Worm (Caenorhabditis elegans) whole organism, midembryonic: ENCODE data around the gene srr-9.
"Not testable (repeated sequence)": the region's sequence is repeated elsewhere in the genome, so short reads cannot be mapped to it uniquely, and the experiment has no call there.

Source experiments
- T22C8.4 ChIP-seq: fragments of 200-800 bp; sonication (Bioruptor generic); IDR thresholded peaks from 2 replicates; pipeline ENCODE4 v1.3.6; 2022; ENCODE audit warnings: missing genetic modification characterization, missing compliant biosample characterization
- cog-1 ChIP-seq: sonication (generic microtip); optimal IDR thresholded peaks from 2 replicates; lab custom pipeline; 2016; ENCODE audit warnings: missing genetic modification characterization, missing compliant biosample characterization
- flt-1 ChIP-seq: fragments of 200-800 bp; sonication (Bioruptor generic); IDR thresholded peaks from 2 replicates; pipeline ENCODE4 v1.3.6; 2022; ENCODE audit warnings: missing genetic modification characterization, missing compliant biosample characterization
- klf-2 ChIP-seq: fragments of 200-800 bp; sonication (Bioruptor generic); conservative IDR thresholded peaks from 2 replicates; pipeline ENCODE4 v1.3.6; 2022; ENCODE audit warnings: missing genetic modification reagents, missing genetic modification characterization, missing compliant biosample characterization
- med-1 ChIP-seq: sonication (generic microtip); optimal IDR thresholded peaks from 2 replicates; lab custom pipeline; 2017; ENCODE audit warnings: missing genetic modification characterization, mild to moderate bottlenecking, missing compliant biosample characterization, antibody characterized with exemption, missing genetic modification reagents; ENCODE audit not compliant: insufficient read depth
- ref-1 ChIP-seq: fragments of 200-800 bp; sonication (Bioruptor generic); conservative IDR thresholded peaks from 2 replicates; pipeline ENCODE4 v1.3.6; 2022; ENCODE audit warnings: missing genetic modification reagents, missing genetic modification characterization, missing compliant biosample characterization
- tab-1 ChIP-seq: fragments of 200-800 bp; sonication (Bioruptor generic); IDR thresholded peaks from 2 replicates; pipeline ENCODE4 v1.3.6; 2022; ENCODE audit warnings: missing genetic modification characterization, missing compliant biosample characterization
- ztf-23 ChIP-seq: fragments of 200-800 bp; sonication (Bioruptor generic); IDR thresholded peaks from 2 replicates; pipeline ENCODE4 v1.3.6; 2022; ENCODE audit warnings: missing genetic modification reagents, missing genetic modification characterization, missing compliant biosample characterization
- ztf-29 ChIP-seq: fragments of 200-800 bp; sonication (Bioruptor generic); IDR thresholded peaks from 2 replicates; pipeline ENCODE4 v1.3.6; 2022; ENCODE audit warnings: missing genetic modification reagents, missing genetic modification characterization, missing compliant biosample characterization

Gene srr-9

ce11 chrV:7737710-7738109 lies at the start of gene srr-9:
TSS of gene srr-9 (plus strand) at chrV:7738010.
- TF ChIP-seq flt-1 (no peak), klf-2 (GFP tag; lab: Robert Waterston, UW) (no peak), ztf-23 (GFP tag; lab: Robert Waterston, UW) (no peak), cog-1 (no peak), med-1 (GFP tag; lab: Kevin White, UChicago) (no peak)

ce11 chrV:7689888-7690287 lies 47.9 kb upstream of the srr-9 start, which contains the start of gene C12D5.9:
TSS of gene C12D5.9 (minus strand) at chrV:7689988.
- TF ChIP-seq ztf-23 (GFP tag; lab: Robert Waterston, UW) (no peak), flt-1 (no peak), cog-1 (no peak), tab-1 (GFP tag; lab: Robert Waterston, UW) (no peak), ztf-29 (GFP tag; lab: Robert Waterston, UW) (no peak), klf-2 (GFP tag; lab: Robert Waterston, UW) (no peak), med-1 (GFP tag; lab: Kevin White, UChicago) (no peak), ref-1 (GFP tag; lab: Robert Waterston, UW) (no peak), T22C8.4 (GFP tag; lab: Robert Waterston, UW) (no peak)

ce11 chrV:7690637-7691036 lies 47.2 kb upstream of the srr-9 start:
- no peak for TF ChIP-seq ztf-23 (GFP tag; lab: Robert Waterston, UW)
- TF ChIP-seq tab-1 (GFP tag; lab: Robert Waterston, UW): no peak
- no peak for TF ChIP-seq ztf-29 (GFP tag; lab: Robert Waterston, UW)
- TF ChIP-seq cog-1: no peak
- no peak for TF ChIP-seq ref-1 (GFP tag; lab: Robert Waterston, UW)
- no peak for TF ChIP-seq klf-2 (GFP tag; lab: Robert Waterston, UW)
- TF ChIP-seq med-1 (GFP tag; lab: Kevin White, UChicago): no peak

ce11 chrV:7693394-7693793 lies 44.4 kb upstream of the srr-9 start, which contains the start of gene C12D5.10:
TSS of gene C12D5.10 (minus strand) at chrV:7693494.
- no peak for TF ChIP-seq med-1 (GFP tag; lab: Kevin White, UChicago)
- TF ChIP-seq flt-1: no peak
- no peak for TF ChIP-seq cog-1

DNA sequence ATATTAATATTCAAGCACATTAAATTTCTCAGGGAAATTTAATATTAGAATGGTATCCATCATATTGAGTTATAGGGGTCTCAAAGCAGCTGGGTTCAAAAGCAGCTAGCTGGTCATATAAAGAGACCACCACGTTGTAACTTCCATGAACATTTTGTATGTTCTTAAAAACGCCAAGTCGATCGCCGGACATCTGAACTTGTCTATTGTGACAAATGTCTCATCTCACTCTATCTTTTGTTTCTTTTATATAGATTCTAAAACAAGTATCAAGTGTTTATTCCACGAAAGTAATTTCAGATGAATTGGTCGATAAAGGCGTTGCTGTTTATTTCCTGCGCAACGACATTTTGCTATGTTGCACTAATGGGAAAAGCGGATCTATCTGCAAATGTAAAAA lies 41.0 kb upstream of the srr-9 start, which contains the start of gene ZK105.3:
TSS of gene ZK105.3 (plus strand) at position 301 of the 400 bp plus-strand sequence.
- TF ChIP-seq T22C8.4 (GFP tag; lab: Robert Waterston, UW): no peak
- TF ChIP-seq med-1 (GFP tag; lab: Kevin White, UChicago): no peak
- no peak for TF ChIP-seq flt-1
- no peak for TF ChIP-seq tab-1 (GFP tag; lab: Robert Waterston, UW)
- TF ChIP-seq klf-2 (GFP tag; lab: Robert Waterston, UW): no peak
- TF ChIP-seq ztf-29 (GFP tag; lab: Robert Waterston, UW): no peak
- no peak for TF ChIP-seq cog-1
- TF ChIP-seq ztf-23 (GFP tag; lab: Robert Waterston, UW): no peak

DNA sequence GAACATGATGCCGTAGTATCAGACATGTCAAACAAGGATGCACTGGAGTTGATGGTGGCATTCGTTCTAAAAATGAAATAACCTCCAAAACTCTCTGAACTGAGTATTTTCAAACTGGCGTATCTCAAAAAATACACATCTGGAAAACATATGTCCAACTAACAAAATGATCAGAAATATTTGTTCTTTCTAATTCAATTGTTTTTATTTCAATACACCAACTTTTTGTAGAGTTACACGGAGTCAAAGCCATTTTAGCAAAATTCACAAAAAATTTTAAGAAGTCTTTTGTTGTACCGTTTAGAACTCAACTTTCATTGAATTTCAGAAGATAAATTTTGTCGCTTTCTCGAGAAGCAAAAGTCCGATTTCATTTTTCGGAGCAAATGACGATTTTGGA lies 34.3 kb upstream of the srr-9 start, which contains the start of gene srsx-40:
TSS of gene srsx-40 (minus strand) at position 101 of the 400 bp plus-strand sequence.
- not testable (repeated sequence) for TF ChIP-seq ref-1 (GFP tag; lab: Robert Waterston, UW); med-1 (GFP tag; lab: Kevin White, UChicago); ztf-29 (GFP tag; lab: Robert Waterston, UW)

DNA sequence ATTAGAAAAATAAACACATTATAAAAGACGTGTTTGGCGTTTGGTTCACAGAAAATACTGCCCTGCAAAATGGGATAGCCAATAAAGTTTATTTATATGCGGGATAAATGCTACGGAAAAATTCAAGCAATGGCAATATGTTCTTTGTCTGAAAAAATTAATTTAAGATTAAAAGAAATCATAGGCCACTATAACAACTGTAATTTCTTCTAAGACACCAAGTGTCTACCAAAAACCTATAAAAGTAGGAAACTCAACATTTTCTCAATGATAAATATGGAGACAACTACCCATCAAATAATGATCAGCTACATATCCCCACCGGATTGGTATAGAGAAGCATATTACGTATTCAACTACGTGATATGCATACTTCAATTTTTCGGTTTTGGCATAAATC lies 32.5 kb upstream of the srr-9 start, which contains the start of gene srw-3:
TSS of gene srw-3 (plus strand) at position 301 of the 400 bp plus-strand sequence.
- no peak for TF ChIP-seq T22C8.4 (GFP tag; lab: Robert Waterston, UW)
- TF ChIP-seq med-1 (GFP tag; lab: Kevin White, UChicago): no peak
- no peak for TF ChIP-seq tab-1 (GFP tag; lab: Robert Waterston, UW)
- TF ChIP-seq klf-2 (GFP tag; lab: Robert Waterston, UW): no peak
- no peak for TF ChIP-seq ztf-23 (GFP tag; lab: Robert Waterston, UW)
- no peak for TF ChIP-seq flt-1
- no peak for TF ChIP-seq ref-1 (GFP tag; lab: Robert Waterston, UW)

ce11 chrV:7708525-7708924 lies 29.3 kb upstream of the srr-9 start, which contains the start of gene ZK105.11:
TSS of gene ZK105.11 (minus strand) at chrV:7708625.
- TF ChIP-seq ref-1 (GFP tag; lab: Robert Waterston, UW): no peak

DNA sequence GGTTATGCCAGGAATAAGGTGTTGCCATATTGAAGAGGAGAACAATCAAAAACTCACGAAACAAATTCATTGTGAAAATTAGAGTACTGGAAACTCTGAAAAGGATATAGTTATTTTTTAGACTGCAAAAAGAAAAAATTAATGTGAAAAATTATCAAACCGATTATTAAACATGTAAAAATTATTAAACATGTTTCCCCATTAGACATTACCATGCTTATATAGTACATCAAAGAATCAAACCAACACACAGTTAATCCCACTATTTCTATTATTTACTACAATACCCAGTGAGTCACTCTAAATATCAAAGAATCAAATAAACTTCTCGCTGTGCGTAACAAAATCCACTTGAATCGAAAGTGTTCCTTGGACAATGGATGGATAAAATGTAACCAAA lies 24.7 kb upstream of the srr-9 start, which contains the start of gene ZK105.13:
TSS of gene ZK105.13 (minus strand) at position 101 of the 400 bp plus-strand sequence.
- TF ChIP-seq T22C8.4 (GFP tag; lab: Robert Waterston, UW) (no peak), klf-2 (GFP tag; lab: Robert Waterston, UW) (no peak), cog-1 (no peak), med-1 (GFP tag; lab: Kevin White, UChicago) (no peak), ztf-29 (GFP tag; lab: Robert Waterston, UW) (no peak), ref-1 (GFP tag; lab: Robert Waterston, UW) (no peak), ztf-23 (GFP tag; lab: Robert Waterston, UW) (no peak), flt-1 (no peak), tab-1 (GFP tag; lab: Robert Waterston, UW) (no peak)

- TF ChIP-seq klf-2 (GFP tag; lab: Robert Waterston, UW): no peak
Observed at ce11 chrV:7713691-7714090, 24.1 kb upstream of the srr-9 start, which contains the start of gene ZK105.1. TSS of gene ZK105.1 (plus strand) at chrV:7713991.

ce11 chrV:7716034-7716433 lies 21.8 kb upstream of the srr-9 start, which contains the start of gene ZK105.12:
TSS of gene ZK105.12 (minus strand) at chrV:7716134.
- TF ChIP-seq tab-1 (GFP tag; lab: Robert Waterston, UW) (no peak), flt-1 (no peak), klf-2 (GFP tag; lab: Robert Waterston, UW) (no peak), ref-1 (GFP tag; lab: Robert Waterston, UW) (no peak), cog-1 (no peak), ztf-23 (GFP tag; lab: Robert Waterston, UW) (no peak), ztf-29 (GFP tag; lab: Robert Waterston, UW) (no peak), med-1 (GFP tag; lab: Kevin White, UChicago) (no peak), T22C8.4 (GFP tag; lab: Robert Waterston, UW) (no peak)
